Fruit fly (Drosophila melanogaster) whole organism, adult: ENCODE measurements around the gene CG18649.

ENCODE experiments used
- CG14711 ChIP-seq: fragments of 200-800 bp; sonication (Bioruptor generic); optimal IDR thresholded peaks from 2 replicates; lab custom pipeline; 2018; ENCODE audit warnings: missing biosample characterization, mild to moderate bottlenecking, missing genetic modification characterization, moderate library complexity
- CG33017 ChIP-seq: fragments of 200-800 bp; sonication (Bioruptor generic); optimal IDR thresholded peaks from 2 replicates; lab custom pipeline; 2018; ENCODE audit warnings: missing biosample characterization, mild to moderate bottlenecking, missing genetic modification characterization, moderate library complexity
- CG7101 ChIP-seq: fragments of 200-800 bp; sonication (Bioruptor generic); optimal IDR thresholded peaks from 2 replicates; lab custom pipeline; 2018; ENCODE audit warnings: missing biosample characterization, mild to moderate bottlenecking, missing genetic modification characterization, moderate library complexity
- cic ChIP-seq: fragments of 200-800 bp; sonication (Bioruptor generic); optimal IDR thresholded peaks from 2 replicates; lab custom pipeline; 2017; ENCODE audit warnings: missing biosample characterization, mild to moderate bottlenecking, missing genetic modification characterization, moderate library complexity
- toe ChIP-seq: fragments of 200-800 bp; sonication (Bioruptor generic); optimal IDR thresholded peaks from 2 replicates; lab custom pipeline; 2016; ENCODE audit warnings: missing biosample characterization, missing genetic modification characterization

dm6 chr3L:15013957-15014692, 39.8 kb downstream of the CG18649 start, which contains the start of gene Reck:
- TF ChIP-seq CG14711 (tag; lab: Kevin White, UChicago) (no peak), cic (no peak), CG33017 (tag; lab: Kevin White, UChicago) (no peak), toe (GFP tag; lab: Kevin White, UChicago) (no peak), CG7101 (tag; lab: Kevin White, UChicago) (no peak)
